Fruit fly (Drosophila melanogaster) whole organism, prepupa: ENCODE data around the gene CG3306.

Experiments used
- Blimp-1 ChIP-seq: fragments of 200-800 bp; sonication (Bioruptor generic); optimal IDR thresholded peaks from 3 replicates; lab custom pipeline; 2017; ENCODE audit warnings: missing biosample characterization, missing genetic modification characterization, mild to moderate bottlenecking, moderate library complexity, missing genetic modification reagents
- CG10631 ChIP-seq: fragments of 200-800 bp; sonication (Bioruptor generic); optimal IDR thresholded peaks from 2 replicates; lab custom pipeline; 2016; ENCODE audit warnings: missing biosample characterization, missing genetic modification characterization
- CG11762 ChIP-seq: fragments of 200-800 bp; sonication (Bioruptor generic); optimal IDR thresholded peaks from 3 replicates; lab custom pipeline; 2016; ENCODE audit warnings: missing biosample characterization, missing genetic modification characterization; ENCODE audit not compliant: insufficient read depth
- CG15336 ChIP-seq: fragments of 200-800 bp; sonication (Bioruptor generic); IDR thresholded peaks from 2 replicates; pipeline ENCODE4 v1.3.6; 2022; ENCODE audit warnings: missing biosample characterization, missing genetic modification characterization
- CG31627 ChIP-seq: fragments of 200-800 bp; sonication (Bioruptor generic); optimal IDR thresholded peaks from 3 replicates; lab custom pipeline; 2016; ENCODE audit warnings: missing biosample characterization, missing genetic modification characterization
- CG32006 ChIP-seq: fragments of 200-800 bp; sonication (Bioruptor generic); optimal IDR thresholded peaks from 3 replicates; lab custom pipeline; 2017; ENCODE audit warnings: missing biosample characterization, mild to moderate bottlenecking, missing genetic modification characterization
- CG4318 ChIP-seq: fragments of 200-800 bp; sonication (Bioruptor generic); optimal IDR thresholded peaks from 3 replicates; lab custom pipeline; 2017; ENCODE audit warnings: missing biosample characterization, mild to moderate bottlenecking, missing genetic modification characterization
- CG6792 ChIP-seq: fragments of 200-800 bp; sonication (Bioruptor generic); optimal IDR thresholded peaks from 3 replicates; lab custom pipeline; 2016; ENCODE audit warnings: missing biosample characterization, missing genetic modification characterization
- CG6808 ChIP-seq: fragments of 200-800 bp; sonication (Bioruptor generic); optimal IDR thresholded peaks from 3 replicates; lab custom pipeline; 2017; ENCODE audit warnings: missing biosample characterization, missing genetic modification characterization, mild to moderate bottlenecking, moderate library complexity, missing genetic modification reagents
- CG6854 ChIP-seq: fragments of 200-800 bp; sonication (Bioruptor generic); optimal IDR thresholded peaks from 2 replicates; lab custom pipeline; 2017; ENCODE audit warnings: missing biosample characterization, mild to moderate bottlenecking, missing genetic modification characterization
- CG7368 ChIP-seq: fragments of 200-800 bp; sonication (Bioruptor generic); optimal IDR thresholded peaks from 3 replicates; lab custom pipeline; 2016; ENCODE audit warnings: missing biosample characterization, missing genetic modification characterization
- CG8119 ChIP-seq: fragments of 200-800 bp; sonication (Bioruptor generic); IDR thresholded peaks from 3 replicates; pipeline ENCODE4 v1.3.6; 2022; ENCODE audit warnings: missing biosample characterization, missing genetic modification characterization
- CG8319 ChIP-seq: fragments of 200-800 bp; sonication (Bioruptor generic); optimal IDR thresholded peaks from 3 replicates; lab custom pipeline; 2016; ENCODE audit warnings: missing biosample characterization, missing genetic modification characterization
- Eip75B ChIP-seq: fragments of 200-800 bp; sonication (Bioruptor generic); optimal IDR thresholded peaks from 3 replicates; lab custom pipeline; 2016; ENCODE audit warnings: missing biosample characterization, missing genetic modification characterization
- Eip78C ChIP-seq: fragments of 200-800 bp; sonication (Bioruptor generic); peaks from one replicate; lab custom pipeline; 2016; ENCODE audit warnings: missing biosample characterization, missing genetic modification characterization
- Eip93F ChIP-seq: fragments of 200-800 bp; sonication (Bioruptor generic); optimal IDR thresholded peaks from 2 replicates; lab custom pipeline; 2016; ENCODE audit warnings: missing biosample characterization, mild to moderate bottlenecking, missing genetic modification characterization
- Gug ChIP-seq: fragments of 200-800 bp; sonication (Bioruptor generic); IDR thresholded peaks from 2 replicates; pipeline ENCODE4 v1.3.6; 2022; ENCODE audit warnings: missing biosample characterization, missing genetic modification characterization
- Hr39 ChIP-seq: fragments of 200-800 bp; sonication (Bioruptor generic); optimal IDR thresholded peaks from 2 replicates; lab custom pipeline; 2016; ENCODE audit warnings: missing biosample characterization, missing genetic modification characterization
- Hr4 ChIP-seq: fragments of 200-800 bp; sonication (Bioruptor generic); optimal IDR thresholded peaks from 3 replicates; lab custom pipeline; 2016; ENCODE audit warnings: missing biosample characterization, missing genetic modification characterization
- Lpt ChIP-seq: fragments of 200-800 bp; sonication (Bioruptor generic); optimal IDR thresholded peaks from 3 replicates; lab custom pipeline; 2016; ENCODE audit warnings: missing biosample characterization, missing genetic modification characterization
- Met ChIP-seq: fragments of 200-800 bp; sonication (Bioruptor generic); optimal IDR thresholded peaks from 3 replicates; lab custom pipeline; 2016; ENCODE audit warnings: missing biosample characterization, missing genetic modification characterization
- OdsH ChIP-seq: fragments of 200-800 bp; sonication (Bioruptor generic); optimal IDR thresholded peaks from 3 replicates; lab custom pipeline; 2016; ENCODE audit warnings: missing biosample characterization, missing genetic modification characterization
- Smox ChIP-seq: fragments of 200-800 bp; sonication (Bioruptor generic); optimal IDR thresholded peaks from 3 replicates; lab custom pipeline; 2016; ENCODE audit warnings: missing biosample characterization, missing genetic modification characterization
- Sox14 ChIP-seq: fragments of 200-800 bp; sonication (Bioruptor generic); optimal IDR thresholded peaks from 3 replicates; lab custom pipeline; 2016; ENCODE audit warnings: missing biosample characterization, missing genetic modification characterization
- cyc ChIP-seq: fragments of 200-800 bp; sonication (Bioruptor generic); optimal IDR thresholded peaks from 3 replicates; lab custom pipeline; 2016; ENCODE audit warnings: missing biosample characterization, missing genetic modification characterization
- dac ChIP-seq: fragments of 200-800 bp; sonication (Bioruptor generic); optimal IDR thresholded peaks from 2 replicates; lab custom pipeline; 2017; ENCODE audit warnings: missing biosample characterization, mild to moderate bottlenecking, missing genetic modification characterization
- eg ChIP-seq: fragments of 200-800 bp; sonication (Bioruptor generic); IDR thresholded peaks from 3 replicates; pipeline ENCODE4 v1.3.6; 2022; ENCODE audit warnings: missing biosample characterization, missing genetic modification characterization
- fd59A ChIP-seq: fragments of 200-800 bp; sonication (Bioruptor generic); optimal IDR thresholded peaks from 2 replicates; lab custom pipeline; 2017; ENCODE audit warnings: missing biosample characterization, mild to moderate bottlenecking, missing genetic modification characterization, missing genetic modification reagents
- fkh ChIP-seq: fragments of 200-800 bp; sonication (Bioruptor generic); optimal IDR thresholded peaks from 3 replicates; lab custom pipeline; 2017; ENCODE audit warnings: missing biosample characterization, mild to moderate bottlenecking, missing genetic modification characterization, moderate library complexity
- lz ChIP-seq: fragments of 200-800 bp; sonication (Bioruptor generic); optimal IDR thresholded peaks from 3 replicates; lab custom pipeline; 2016; ENCODE audit warnings: missing biosample characterization, missing genetic modification characterization
- salr ChIP-seq, 2 experiments: fragments of 200-800 bp; sonication (Bioruptor generic); optimal IDR thresholded peaks; 3 replicates each; lab custom pipeline; 2016 to 2018; ENCODE audit warnings: missing biosample characterization in 2 of 2, missing genetic modification characterization in 2 of 2, mild to moderate bottlenecking in 1 of 2
- spab ChIP-seq: fragments of 200-800 bp; sonication (Bioruptor generic); optimal IDR thresholded peaks from 2 replicates; lab custom pipeline; 2017; ENCODE audit warnings: missing biosample characterization, mild to moderate bottlenecking, missing genetic modification characterization, missing genetic modification reagents
- svp ChIP-seq: fragments of 200-800 bp; sonication (Bioruptor generic); peaks from one replicate; lab custom pipeline; 2016; ENCODE audit warnings: missing biosample characterization, missing genetic modification characterization

Gene CG3306

dm6 chr3L:9601225-9601624 is at the start of gene CG3306, which contains the start of gene CG3088:
CG3306 (plus strand) TSS chr3L:9601523.
CG3088 (minus strand) TSS chr3L:9601325.
- TF ChIP-seq Hr4 (GFP tag; lab: Kevin White, UChicago) (no peak), CG6854 (GFP tag; lab: Kevin White, UChicago) (no peak), CG31627 (GFP tag; lab: Kevin White, UChicago) (no peak), Met (no peak), OdsH (GFP tag; lab: Kevin White, UChicago) (no peak), cyc (GFP tag; lab: Kevin White, UChicago) (no peak), fkh (GFP tag; lab: Kevin White, UChicago) (no peak), svp (no peak), CG32006 (GFP tag; lab: Kevin White, UChicago) (no peak)
- TF ChIP-seq, all 60 proteins: peak for 0

- TF ChIP-seq Hr4 (GFP tag; lab: Kevin White, UChicago) (peak; percentile 4), fkh (GFP tag; lab: Kevin White, UChicago) (peak; percentile 19), CG7368 (GFP tag; lab: Kevin White, UChicago) (no peak), salr (GFP tag; optimal IDR thresholded peaks at IDR 0.05; lab: Kevin White, UChicago) (no peak), Hr39 (no peak), CG8319 (GFP tag; lab: Kevin White, UChicago) (no peak), CG4318 (GFP tag; lab: Kevin White, UChicago) (no peak), Blimp-1 (GFP tag; lab: Kevin White, UChicago) (no peak), CG8119 (GFP tag; lab: Robert Waterston, UW) (no peak), CG6854 (GFP tag; lab: Kevin White, UChicago) (no peak), CG6808 (GFP tag; lab: Kevin White, UChicago) (no peak), Eip78C (GFP tag; lab: Kevin White, UChicago) (peak; percentile 58), svp (peak; percentile 46), Sox14 (GFP tag; lab: Kevin White, UChicago) (no peak), spab (no peak), Gug (peak; percentile 49; the same call in 1 of the 2 replicates), eg (peak; percentile 61; the same call in 2 of the 3 replicates), CG32006 (GFP tag; lab: Kevin White, UChicago) (no peak), dac (GFP tag; lab: Kevin White, UChicago) (no peak)
Observed at dm6 chr3L:9552190-9552809, 49.0 kb upstream of the CG3306 start.

DNA sequence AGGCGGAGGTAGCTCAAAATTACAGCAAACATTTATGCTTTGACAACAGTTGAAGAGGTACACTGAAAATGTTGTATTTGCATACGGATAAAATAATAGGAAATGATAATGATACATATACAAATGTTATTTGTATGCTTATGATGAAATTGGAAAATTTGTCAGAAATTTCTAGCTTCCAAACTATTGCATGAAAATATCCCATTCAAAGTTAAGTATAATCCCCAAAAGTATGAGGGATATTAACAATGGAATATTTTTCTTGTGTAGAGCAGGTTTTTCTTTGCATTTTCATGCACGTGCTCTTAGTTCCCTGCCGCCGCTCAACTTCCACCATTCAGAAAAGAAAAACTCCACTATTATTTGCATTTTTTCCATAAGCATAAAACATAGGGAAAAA is 46.3 kb upstream of the CG3306 start:
- TF ChIP-seq CG32006 (GFP tag; lab: Kevin White, UChicago) (peak; percentile 53), Eip78C (GFP tag; lab: Kevin White, UChicago) (no peak), CG15336 (GFP tag; lab: Robert Waterston, UW) (peak; percentile 51), Hr4 (GFP tag; lab: Kevin White, UChicago) (peak; percentile 55), CG8119 (GFP tag; lab: Robert Waterston, UW) (peak; percentile 43; the same call in 1 of the 3 replicates), eg (no peak)

DNA sequence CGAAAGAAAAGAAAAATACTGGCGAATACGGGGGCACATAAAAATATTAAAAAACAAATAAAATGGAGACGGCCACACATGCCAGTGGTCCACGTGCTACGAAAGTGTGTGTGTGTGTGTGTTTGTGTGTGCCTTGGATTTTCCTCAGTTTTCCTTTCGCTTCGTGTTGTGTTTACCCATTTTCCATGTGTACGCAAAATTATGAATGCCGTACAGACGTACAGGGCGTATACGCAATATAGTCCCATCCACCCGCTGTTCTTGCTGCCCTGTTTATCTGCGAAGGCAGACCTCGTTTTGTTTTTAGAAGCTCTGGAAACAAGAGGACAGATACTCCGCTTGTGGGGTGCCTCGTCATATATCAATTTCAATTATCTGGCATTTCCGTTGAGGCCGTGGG is 44.7 kb upstream of the CG3306 start:
- no peak for TF ChIP-seq Eip93F (GFP tag; lab: Kevin White, UChicago)
- no peak for TF ChIP-seq Hr4 (GFP tag; lab: Kevin White, UChicago)
- no peak for TF ChIP-seq Blimp-1 (GFP tag; lab: Kevin White, UChicago)
- no peak for TF ChIP-seq CG11762 (GFP tag; lab: Kevin White, UChicago)
- TF ChIP-seq CG6792: no peak
- TF ChIP-seq Eip75B (GFP tag; lab: Kevin White, UChicago): no peak
- TF ChIP-seq CG10631: no peak
- TF ChIP-seq lz: no peak
- TF ChIP-seq fd59A (GFP tag; lab: Kevin White, UChicago): no peak
- TF ChIP-seq Eip78C (GFP tag; lab: Kevin White, UChicago): no peak
- TF ChIP-seq CG8319 (GFP tag; lab: Kevin White, UChicago): no peak
- TF ChIP-seq Lpt (GFP tag; lab: Kevin White, UChicago): no peak
- TF ChIP-seq Smox (GFP tag; lab: Kevin White, UChicago): no peak
